Fruit fly (Drosophila melanogaster): Measurements from ENCODE around the gene Pdfr.
A peak's percentile ranks its signal among the peaks of the same experiment; 100 is the strongest.

Pdfr gene

DNA sequence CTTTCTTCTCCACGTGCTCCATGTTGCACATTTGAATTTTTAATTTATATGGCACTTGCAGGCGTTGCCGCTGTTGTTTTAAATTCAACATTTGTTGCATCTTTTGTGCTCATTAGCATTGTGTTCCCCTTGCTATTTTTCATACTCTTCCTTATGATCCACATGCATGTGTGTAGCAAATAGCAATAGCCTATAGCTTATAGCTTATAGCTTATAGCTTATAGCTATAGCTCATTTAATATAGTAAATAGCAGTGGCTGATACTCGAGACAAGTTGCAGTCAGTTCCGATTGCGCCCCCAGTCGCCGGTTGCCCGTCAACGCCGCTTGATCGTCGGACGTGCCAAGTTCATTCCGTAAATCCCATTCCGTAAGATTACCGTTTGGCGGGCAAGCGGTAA lies at the start of gene Pdfr:
Pdfr (plus strand) TSS at position 301 of the 400 bp plus-strand sequence.
- TF ChIP-seq noc (tag; optimal IDR thresholded peaks at IDR 0.05), result no peak

DNA sequence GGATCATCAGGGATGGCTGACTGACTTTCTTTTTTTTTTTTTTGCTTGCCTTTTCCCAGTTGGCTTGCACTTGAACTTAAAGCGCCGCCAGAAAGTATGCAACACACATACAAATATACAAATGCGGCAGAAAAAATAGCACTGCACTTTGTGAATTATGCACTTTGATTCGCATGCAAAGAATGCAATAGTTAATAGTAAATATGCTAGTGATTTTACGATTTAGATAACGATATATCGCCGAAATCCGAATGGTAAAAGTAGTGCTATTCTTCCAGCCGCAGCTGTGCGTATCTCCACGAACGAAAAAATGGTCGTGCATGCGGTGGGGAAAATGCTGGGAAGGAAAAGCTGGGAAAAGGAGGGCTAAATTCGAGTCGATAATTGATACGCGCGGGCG lies 48.6 kb upstream of the Pdfr start:
- no peak for TF ChIP-seq noc (tag; optimal IDR thresholded peaks at IDR 0.05)

DNA sequence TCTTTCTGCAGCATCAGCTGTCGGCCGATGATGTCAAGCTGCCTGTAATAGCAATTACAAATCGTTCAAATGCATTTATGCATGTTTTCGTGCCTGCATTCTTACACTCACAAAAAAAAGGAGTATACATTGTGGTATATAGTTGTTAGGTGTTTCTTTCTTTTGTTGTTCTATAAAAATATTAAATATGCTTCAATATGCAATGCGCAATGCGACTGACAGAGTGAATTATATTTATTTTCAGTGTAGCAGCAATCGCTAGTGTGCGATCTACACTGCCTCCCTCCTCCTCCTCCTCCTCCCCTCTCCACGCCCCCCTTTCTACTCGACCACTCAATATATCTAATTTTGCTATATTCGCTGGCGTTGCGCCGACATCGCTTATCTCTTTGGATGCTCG lies 43.1 kb upstream of the Pdfr start:
- no peak for TF ChIP-seq noc (tag; optimal IDR thresholded peaks at IDR 0.05)

DNA sequence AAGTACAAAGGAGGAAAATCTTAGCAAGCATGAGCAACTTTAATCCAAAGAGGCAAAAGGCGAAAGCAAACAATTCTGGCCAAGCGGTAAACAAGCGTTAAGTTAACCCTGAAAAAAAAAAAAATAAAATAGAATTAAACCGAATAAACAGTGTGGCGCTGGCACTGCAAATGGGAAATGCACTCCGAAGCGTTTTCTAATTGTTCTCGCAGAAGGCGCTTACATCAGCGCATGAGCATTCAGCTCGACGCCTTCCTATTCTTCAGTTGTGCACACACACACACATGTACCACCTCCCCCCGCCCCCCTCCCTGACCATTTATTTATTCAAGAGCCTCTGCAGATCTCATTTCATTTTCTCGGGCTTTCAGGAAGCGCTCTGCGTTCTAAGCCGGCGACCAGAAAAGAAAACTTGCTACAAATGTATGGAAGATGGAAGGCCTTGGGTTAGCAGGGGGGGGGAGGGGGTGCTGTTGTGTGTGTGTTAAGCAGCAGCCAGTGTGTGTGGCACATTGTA lies 40.7 kb upstream of the Pdfr start:
- no peak for TF ChIP-seq noc (tag; optimal IDR thresholded peaks at IDR 0.05)

DNA sequence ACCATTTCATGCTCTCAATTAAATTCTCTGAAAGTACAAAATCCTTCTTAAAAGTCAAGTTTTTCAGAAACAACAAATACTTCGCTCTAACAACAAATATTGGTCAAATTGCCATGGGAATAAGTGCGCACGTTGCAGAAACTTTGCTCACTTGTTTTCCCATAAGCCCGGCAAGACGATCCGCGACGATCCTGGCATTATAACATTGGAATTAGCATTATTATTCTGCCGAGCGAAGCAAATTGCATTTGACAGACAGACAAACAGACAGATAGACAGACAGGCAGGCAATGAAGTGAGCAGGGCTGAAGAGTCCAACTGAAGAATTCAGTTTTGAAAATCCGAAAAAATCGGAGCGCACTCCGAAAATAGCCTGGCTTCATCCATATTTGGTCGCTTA lies 35.8 kb upstream of the Pdfr start:
- no peak for TF ChIP-seq noc (tag; optimal IDR thresholded peaks at IDR 0.05)

DNA sequence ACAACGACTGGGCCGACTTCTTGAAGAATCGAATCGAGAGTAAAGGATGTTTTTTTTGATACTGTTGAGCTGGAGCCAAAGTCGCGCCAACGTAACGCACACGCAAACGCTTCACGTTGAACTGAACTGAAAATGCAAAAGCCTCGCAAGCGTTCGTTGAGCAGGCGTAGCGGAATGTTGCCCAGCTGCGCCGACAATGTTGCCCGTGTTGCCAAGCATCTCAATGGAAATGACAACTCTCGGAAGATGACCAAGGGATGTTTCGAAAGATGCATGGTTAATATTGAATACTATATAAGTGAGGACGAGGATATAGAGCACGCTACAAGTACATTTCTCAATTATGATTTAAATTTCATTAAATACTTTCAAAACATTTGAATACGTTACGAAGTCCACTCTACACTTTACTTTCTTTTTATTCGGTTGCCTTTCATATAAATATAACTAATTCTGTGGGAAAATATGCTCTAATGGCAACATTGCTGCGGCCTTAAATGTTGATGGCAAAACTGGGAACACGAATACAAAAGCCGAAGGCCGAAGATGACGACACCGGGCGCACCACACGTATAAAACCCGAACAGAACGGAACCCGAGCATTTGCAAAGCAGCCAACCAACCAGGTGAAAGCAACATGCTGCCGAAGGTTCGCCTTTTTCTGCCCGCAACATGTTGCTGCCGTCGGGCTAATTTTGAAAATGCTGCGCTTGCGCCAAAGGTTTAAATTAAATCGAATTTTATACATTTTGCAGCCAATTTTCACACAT lies 34.3 kb upstream of the Pdfr start:
- TF ChIP-seq noc (tag; optimal IDR thresholded peaks at IDR 0.05), result no peak

DNA sequence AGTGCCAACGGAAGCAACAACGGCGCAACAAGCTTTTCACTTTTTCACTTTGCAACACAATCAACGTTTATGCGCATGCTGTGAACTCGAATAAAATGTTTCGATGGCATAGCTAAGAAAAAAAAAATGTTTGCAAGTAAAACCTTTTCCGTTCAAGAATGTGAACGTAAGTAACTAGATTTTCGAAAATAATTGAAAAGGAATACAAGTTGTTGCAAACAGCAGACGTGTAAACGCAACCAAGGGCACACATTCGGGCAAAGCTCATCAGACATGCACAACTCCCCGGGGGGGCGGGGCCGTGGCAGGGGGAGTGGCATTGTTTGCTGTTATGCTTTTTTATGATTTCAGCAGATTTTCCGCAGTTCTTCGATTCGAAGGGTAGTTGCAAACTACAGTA lies 33.6 kb upstream of the Pdfr start:
- no peak for TF ChIP-seq noc (tag; optimal IDR thresholded peaks at IDR 0.05)

DNA sequence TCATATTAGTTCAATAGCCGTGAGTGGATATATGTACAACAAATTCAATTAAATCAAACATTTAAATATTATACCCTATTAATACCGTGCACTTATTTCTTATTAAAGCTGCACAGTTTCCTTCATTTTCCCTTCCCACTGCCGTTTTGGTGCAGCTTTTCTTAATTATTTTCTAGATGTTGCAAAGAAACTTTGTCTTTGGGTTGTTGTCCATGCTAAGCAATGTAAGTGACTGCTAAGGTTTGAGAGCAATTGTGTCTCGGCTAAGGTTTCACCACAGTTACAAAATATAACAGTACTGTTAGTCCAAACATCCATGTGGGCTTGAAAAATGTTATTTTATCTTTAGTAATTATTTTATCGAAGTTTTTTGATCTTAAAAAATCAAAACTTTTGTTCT lies 27.6 kb upstream of the Pdfr start:
- no peak for TF ChIP-seq noc (tag; optimal IDR thresholded peaks at IDR 0.05)

DNA sequence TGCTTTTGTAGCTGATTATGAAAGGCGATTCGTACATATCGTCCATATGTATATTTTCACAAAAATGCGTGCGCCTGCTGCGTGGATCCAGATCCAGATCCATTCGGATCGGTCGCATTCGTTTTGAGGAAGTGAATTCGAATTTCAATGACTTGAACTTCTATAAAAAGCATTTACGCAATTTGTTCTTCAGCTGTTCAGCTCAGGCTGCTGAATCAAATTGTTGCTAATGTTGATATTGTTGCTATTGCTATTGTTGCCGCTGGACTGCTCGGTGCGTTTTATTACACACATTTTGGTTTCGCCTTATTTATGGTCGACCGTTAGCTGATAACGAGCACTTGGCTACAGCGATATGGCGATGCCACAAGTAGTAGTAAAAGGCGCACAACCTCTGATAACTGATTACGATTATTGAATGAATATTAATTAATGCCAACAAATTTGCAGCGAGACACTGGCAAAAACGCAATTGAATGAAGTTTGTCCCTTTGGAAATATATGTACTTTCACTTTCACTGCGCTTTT lies 20.7 kb upstream of the Pdfr start:
- TF ChIP-seq noc (tag; optimal IDR thresholded peaks at IDR 0.05), result no peak

DNA sequence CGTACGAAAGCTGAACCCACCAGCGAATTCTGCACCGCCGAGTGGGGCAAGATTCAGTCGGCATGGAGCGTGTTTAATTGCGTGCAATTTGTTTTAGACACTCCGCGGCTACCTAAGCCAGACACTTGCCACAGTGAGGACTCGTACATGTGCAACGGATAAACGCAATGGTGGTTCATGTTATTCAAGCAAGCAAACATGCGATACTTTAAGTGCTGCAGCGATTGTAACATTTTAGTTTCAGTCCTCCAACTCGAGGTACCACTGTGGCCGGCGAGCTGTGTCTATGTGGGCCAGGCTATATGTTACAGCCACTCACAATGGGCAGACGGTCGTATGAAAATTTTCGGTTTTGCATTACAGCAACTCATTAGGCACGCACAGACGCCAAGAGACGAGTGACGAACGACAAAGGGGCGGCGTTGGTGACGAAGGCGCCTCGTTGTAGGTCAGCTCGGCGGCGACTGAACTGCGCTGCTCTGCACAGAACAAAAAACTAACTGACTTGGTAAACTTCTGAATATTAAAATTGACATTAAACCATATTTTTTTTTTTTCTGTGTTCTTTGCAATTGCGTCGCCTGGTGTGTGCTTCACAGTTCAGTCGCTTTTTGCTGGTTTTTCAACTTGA lies 18.0 kb upstream of the Pdfr start:
- TF ChIP-seq noc (tag; optimal IDR thresholded peaks at IDR 0.05), result peak; percentile 1

DNA sequence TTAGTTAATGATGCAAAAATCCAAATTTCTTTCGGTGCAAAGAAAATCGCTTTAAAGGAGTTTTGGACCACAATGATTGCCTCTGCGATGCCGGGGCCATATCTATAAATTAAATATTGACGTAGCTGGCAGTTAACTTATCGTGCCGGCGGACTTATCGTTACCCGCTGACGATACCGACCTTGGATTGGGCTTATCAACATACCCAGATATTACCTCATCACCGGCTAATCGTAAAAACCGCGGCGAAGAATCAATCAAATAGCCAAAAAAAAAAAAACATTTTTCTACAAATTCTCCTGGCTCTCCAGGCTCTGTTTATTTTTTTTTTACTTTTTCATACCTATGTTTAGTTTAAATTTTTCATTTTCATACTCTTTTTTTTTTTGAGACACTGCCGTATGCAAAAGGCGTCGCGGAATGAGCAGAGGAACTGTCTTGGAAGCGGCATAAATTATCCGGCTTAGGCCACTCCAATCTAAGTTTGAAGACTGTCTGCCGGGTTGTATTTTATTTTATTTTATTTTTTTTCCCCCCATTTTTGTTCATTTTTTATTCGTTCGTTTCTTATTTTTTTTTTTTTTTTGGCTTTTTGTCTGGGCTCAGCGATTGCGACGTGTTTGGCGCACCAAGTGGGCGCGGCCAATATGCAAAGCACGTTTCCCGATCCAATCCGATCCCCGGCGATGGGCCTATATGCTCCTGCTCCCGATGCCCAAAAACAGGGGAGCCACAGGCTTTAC lies 16.9 kb upstream of the Pdfr start:
- TF ChIP-seq noc (tag; optimal IDR thresholded peaks at IDR 0.05), result no peak

DNA sequence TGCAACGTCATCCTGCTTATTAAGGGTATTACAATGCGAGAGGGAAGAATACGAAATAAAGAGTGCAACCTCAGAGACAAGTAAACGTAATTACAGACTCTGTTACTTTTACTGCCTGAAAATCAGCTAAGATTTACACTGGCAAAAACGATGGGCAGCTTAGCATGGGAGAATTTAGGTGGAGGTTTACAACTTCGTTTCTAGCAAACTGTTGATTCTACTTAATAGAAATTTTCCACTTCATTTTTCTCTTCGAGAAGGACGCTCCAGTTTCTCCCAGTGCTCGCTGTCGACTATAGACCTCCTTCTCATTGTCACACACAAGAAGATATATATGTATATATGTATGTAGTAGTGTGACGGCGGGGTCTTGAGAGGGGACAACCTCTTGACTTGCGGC lies 15.9 kb upstream of the Pdfr start:
- TF ChIP-seq noc (tag; optimal IDR thresholded peaks at IDR 0.05), result no peak

DNA sequence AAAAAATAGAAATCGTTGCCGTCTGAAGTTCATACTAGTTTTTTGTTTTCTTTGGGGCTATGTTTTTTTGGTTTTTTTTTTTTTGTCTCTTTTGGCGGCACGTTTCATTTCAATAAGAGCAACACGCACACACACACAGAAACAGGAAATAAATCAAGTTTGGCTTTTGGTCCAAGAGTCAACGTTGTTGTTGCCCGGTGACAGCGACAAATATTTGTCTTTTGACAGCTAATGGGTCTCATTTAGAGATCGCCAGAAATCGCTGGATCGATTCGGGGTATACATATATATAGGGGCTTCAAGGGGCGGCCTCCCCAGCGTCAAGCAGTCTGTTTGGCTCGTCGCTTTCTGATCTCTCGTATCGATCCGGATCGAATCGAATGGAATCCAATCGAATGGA lies 14.6 kb upstream of the Pdfr start:
- TF ChIP-seq noc (tag; optimal IDR thresholded peaks at IDR 0.05), result no peak

DNA sequence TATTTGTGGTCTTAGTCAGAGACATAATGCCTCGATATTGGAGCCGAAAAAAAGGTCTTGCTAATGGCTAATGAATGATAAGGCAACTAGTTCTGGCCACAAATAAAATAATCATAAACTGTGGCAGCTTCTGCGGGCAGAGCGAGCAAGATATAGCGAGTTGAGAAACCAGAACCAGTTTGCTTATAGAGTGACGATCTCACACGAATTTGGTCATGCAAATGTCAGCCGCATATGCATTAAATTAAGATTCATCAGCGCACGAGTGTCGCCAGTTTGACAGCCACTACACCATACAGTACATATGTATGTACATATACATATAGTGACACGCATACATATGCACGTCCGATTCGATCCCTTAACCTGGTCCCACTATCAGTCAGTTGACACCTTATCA lies 13.6 kb upstream of the Pdfr start:
- TF ChIP-seq noc (tag; optimal IDR thresholded peaks at IDR 0.05), result no peak

DNA sequence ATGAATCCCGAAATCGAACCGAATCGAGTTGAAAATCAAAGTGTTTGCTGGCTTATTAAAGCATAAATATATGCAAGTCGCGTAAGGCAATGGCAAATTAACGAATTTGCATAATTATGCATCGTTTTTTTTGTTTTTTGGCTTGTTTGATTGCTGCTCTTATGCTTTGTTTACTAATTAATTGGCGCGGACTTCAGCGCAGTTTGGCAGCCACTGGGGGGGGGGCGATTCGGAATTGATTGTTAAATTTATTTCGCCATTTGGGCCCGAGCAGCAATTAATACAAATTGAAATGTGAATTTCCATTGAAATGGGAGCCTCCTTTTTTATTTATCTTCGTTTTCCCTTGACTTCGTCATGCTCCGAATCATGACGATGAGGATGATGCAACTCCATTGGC lies 12.5 kb upstream of the Pdfr start:
- TF ChIP-seq noc (tag; optimal IDR thresholded peaks at IDR 0.05), result no peak

DNA sequence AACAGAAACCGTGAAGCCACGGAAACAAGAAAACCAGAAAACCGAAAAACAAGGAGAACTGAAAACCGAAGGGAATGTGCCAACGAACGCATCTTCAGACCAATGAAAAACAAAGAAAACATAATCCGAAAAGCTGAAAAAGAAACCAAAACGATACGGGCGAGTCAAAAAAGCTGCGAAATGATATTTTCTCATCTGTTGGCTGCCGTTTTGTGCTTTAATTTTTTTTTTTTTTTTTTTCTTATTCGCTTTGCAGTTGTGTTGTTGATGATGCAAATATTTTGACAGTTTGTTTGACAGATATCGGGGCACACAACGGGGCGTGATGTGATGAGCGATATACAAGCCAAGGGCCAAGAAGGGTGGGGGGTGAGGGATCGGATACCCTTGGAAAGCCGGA lies 9.5 kb upstream of the Pdfr start:
- no peak for TF ChIP-seq noc (tag; optimal IDR thresholded peaks at IDR 0.05)
